Fruit fly (Drosophila melanogaster) whole organism, pupa: Measurements from ENCODE around the gene CG17328.
A peak's percentile ranks its signal among the peaks of the same experiment; 100 is the strongest.

Source experiments
- CG10348 ChIP-seq: fragments of 200-800 bp; sonication (Bioruptor generic); IDR thresholded peaks from 2 replicates; pipeline ENCODE4 v1.3.6; 2022; ENCODE audit warnings: missing biosample characterization, missing genetic modification characterization
- CG12605 ChIP-seq: fragments of 200-800 bp; sonication (Bioruptor generic); IDR thresholded peaks from 2 replicates; pipeline ENCODE4 v1.3.6; 2022; ENCODE audit warnings: missing biosample characterization, missing genetic modification characterization
- CG13204 ChIP-seq: fragments of 200-800 bp; sonication (Bioruptor generic); optimal IDR thresholded peaks from 2 replicates; lab custom pipeline; 2018; ENCODE audit warnings: missing biosample characterization, mild to moderate bottlenecking, missing genetic modification characterization, moderate library complexity
- CG17806 ChIP-seq: fragments of 200-800 bp; sonication (Bioruptor generic); optimal IDR thresholded peaks from 2 replicates; lab custom pipeline; 2018; ENCODE audit warnings: missing biosample characterization, mild to moderate bottlenecking, missing genetic modification characterization, moderate library complexity
- CG32121 ChIP-seq: fragments of 200-800 bp; sonication (Bioruptor generic); IDR thresholded peaks from 2 replicates; pipeline ENCODE4 v1.3.6; 2022; ENCODE audit warnings: missing biosample characterization, missing genetic modification characterization
- CG34367 ChIP-seq: fragments of 200-800 bp; sonication (Bioruptor generic); optimal IDR thresholded peaks from 2 replicates; lab custom pipeline; 2018; ENCODE audit warnings: missing biosample characterization, mild to moderate bottlenecking, missing genetic modification characterization
- CG4496 ChIP-seq: fragments of 200-800 bp; sonication (Bioruptor generic); IDR thresholded peaks from 3 replicates; pipeline ENCODE4 v1.3.6; 2022; ENCODE audit warnings: missing biosample characterization, missing genetic modification characterization
- CG9948 ChIP-seq: fragments of 200-800 bp; sonication (Bioruptor generic); optimal IDR thresholded peaks from 2 replicates; lab custom pipeline; 2018; ENCODE audit warnings: missing biosample characterization, mild to moderate bottlenecking, missing genetic modification characterization, moderate library complexity
- EcR ChIP-seq: fragments of 200-800 bp; sonication (Bioruptor generic); optimal IDR thresholded peaks from 3 replicates; lab custom pipeline; 2019; ENCODE audit warnings: missing biosample characterization, missing genetic modification characterization, mild to moderate bottlenecking, moderate library complexity, missing genetic modification reagents
- Ets98B ChIP-seq: fragments of 200-800 bp; sonication (Bioruptor generic); IDR thresholded peaks from 2 replicates; pipeline ENCODE4 v1.3.6; 2022; ENCODE audit warnings: missing biosample characterization, missing genetic modification characterization
- Pif1A ChIP-seq: fragments of 200-800 bp; sonication (Bioruptor generic); optimal IDR thresholded peaks from 3 replicates; lab custom pipeline; 2016; ENCODE audit warnings: missing biosample characterization, missing genetic modification characterization
- Pif1B ChIP-seq: fragments of 200-800 bp; sonication (Bioruptor generic); optimal IDR thresholded peaks from 3 replicates; lab custom pipeline; 2016; ENCODE audit warnings: missing biosample characterization, missing genetic modification characterization
- Snoo ChIP-seq: fragments of 200-800 bp; sonication (Bioruptor generic); optimal IDR thresholded peaks from 3 replicates; lab custom pipeline; 2017; ENCODE audit warnings: missing biosample characterization, mild to moderate bottlenecking, missing genetic modification characterization, inconsistent platforms
- rn ChIP-seq: fragments of 200-800 bp; sonication (Bioruptor generic); IDR thresholded peaks from 2 replicates; pipeline ENCODE4 v1.3.6; 2022; ENCODE audit warnings: missing biosample characterization, missing genetic modification characterization

- TF ChIP-seq rn (GFP tag; lab: Robert Waterston, UW) (no peak), CG10348 (GFP tag; lab: Robert Waterston, UW) (no peak), CG4496 (no peak), CG34367 (tag; lab: Kevin White, UChicago) (no peak), CG12605 (GFP tag; lab: Robert Waterston, UW) (no peak), Ets98B (GFP tag; lab: Robert Waterston, UW) (no peak), EcR (peak; percentile 62), Pif1A (no peak), CG32121 (GFP tag; lab: Robert Waterston, UW) (no peak), CG17806 (no peak), Snoo (no peak), Pif1B (GFP tag; lab: Kevin White, UChicago) (no peak), CG13204 (peak; percentile 57), CG9948 (tag; lab: Kevin White, UChicago) (no peak)
Measured at dm6 chr2L:16271486-16271806, 28.3 kb upstream of the CG17328 start.
